Fruit fly (Drosophila melanogaster) whole organism, pupa: ENCODE results near the gene Hk.

Experiments used
- CG10348 ChIP-seq: fragments of 200-800 bp; sonication (Bioruptor generic); IDR thresholded peaks from 2 replicates; pipeline ENCODE4 v1.3.6; 2022; ENCODE audit warnings: missing biosample characterization, missing genetic modification characterization
- CG12605 ChIP-seq: fragments of 200-800 bp; sonication (Bioruptor generic); IDR thresholded peaks from 2 replicates; pipeline ENCODE4 v1.3.6; 2022; ENCODE audit warnings: missing biosample characterization, missing genetic modification characterization
- CG13204 ChIP-seq: fragments of 200-800 bp; sonication (Bioruptor generic); optimal IDR thresholded peaks from 2 replicates; lab custom pipeline; 2018; ENCODE audit warnings: missing biosample characterization, mild to moderate bottlenecking, missing genetic modification characterization, moderate library complexity
- CG14655 ChIP-seq: fragments of 200-800 bp; sonication (Bioruptor generic); optimal IDR thresholded peaks from 3 replicates; lab custom pipeline; 2017; ENCODE audit warnings: mild to moderate bottlenecking, missing biosample characterization, missing genetic modification reagents, missing genetic modification characterization
- CG15710 ChIP-seq: fragments of 200-800 bp; sonication (Bioruptor generic); optimal IDR thresholded peaks from 2 replicates; lab custom pipeline; 2018; ENCODE audit warnings: missing biosample characterization, mild to moderate bottlenecking, missing genetic modification characterization, moderate library complexity
- CG17806 ChIP-seq: fragments of 200-800 bp; sonication (Bioruptor generic); optimal IDR thresholded peaks from 2 replicates; lab custom pipeline; 2018; ENCODE audit warnings: missing biosample characterization, mild to moderate bottlenecking, missing genetic modification characterization, moderate library complexity
- CG32121 ChIP-seq: fragments of 200-800 bp; sonication (Bioruptor generic); IDR thresholded peaks from 2 replicates; pipeline ENCODE4 v1.3.6; 2022; ENCODE audit warnings: missing biosample characterization, missing genetic modification characterization
- CG34367 ChIP-seq: fragments of 200-800 bp; sonication (Bioruptor generic); optimal IDR thresholded peaks from 2 replicates; lab custom pipeline; 2018; ENCODE audit warnings: missing biosample characterization, mild to moderate bottlenecking, missing genetic modification characterization
- CG4496 ChIP-seq: fragments of 200-800 bp; sonication (Bioruptor generic); IDR thresholded peaks from 3 replicates; pipeline ENCODE4 v1.3.6; 2022; ENCODE audit warnings: missing biosample characterization, missing genetic modification characterization
- CG8159 ChIP-seq: fragments of 200-800 bp; sonication (Bioruptor generic); optimal IDR thresholded peaks from 3 replicates; lab custom pipeline; 2018; ENCODE audit warnings: missing biosample characterization, mild to moderate bottlenecking, missing genetic modification characterization, moderate library complexity
- CG8301 ChIP-seq: fragments of 200-800 bp; sonication (Bioruptor generic); optimal IDR thresholded peaks from 2 replicates; lab custom pipeline; 2018; ENCODE audit warnings: missing biosample characterization, mild to moderate bottlenecking, missing genetic modification characterization
- CG9948 ChIP-seq: fragments of 200-800 bp; sonication (Bioruptor generic); optimal IDR thresholded peaks from 2 replicates; lab custom pipeline; 2018; ENCODE audit warnings: missing biosample characterization, mild to moderate bottlenecking, missing genetic modification characterization, moderate library complexity
- D1 ChIP-seq: fragments of 200-800 bp; sonication (Bioruptor generic); optimal IDR thresholded peaks from 2 replicates; lab custom pipeline; 2018; ENCODE audit warnings: missing biosample characterization, mild to moderate bottlenecking, missing genetic modification characterization, moderate library complexity
- EcR ChIP-seq: fragments of 200-800 bp; sonication (Bioruptor generic); optimal IDR thresholded peaks from 3 replicates; lab custom pipeline; 2019; ENCODE audit warnings: missing biosample characterization, missing genetic modification characterization, mild to moderate bottlenecking, moderate library complexity, missing genetic modification reagents
- Ets98B ChIP-seq: fragments of 200-800 bp; sonication (Bioruptor generic); IDR thresholded peaks from 2 replicates; pipeline ENCODE4 v1.3.6; 2022; ENCODE audit warnings: missing biosample characterization, missing genetic modification characterization
- Pif1A ChIP-seq: fragments of 200-800 bp; sonication (Bioruptor generic); optimal IDR thresholded peaks from 3 replicates; lab custom pipeline; 2016; ENCODE audit warnings: missing biosample characterization, missing genetic modification characterization
- Pif1B ChIP-seq: fragments of 200-800 bp; sonication (Bioruptor generic); optimal IDR thresholded peaks from 3 replicates; lab custom pipeline; 2016; ENCODE audit warnings: missing biosample characterization, missing genetic modification characterization
- Snoo ChIP-seq: fragments of 200-800 bp; sonication (Bioruptor generic); optimal IDR thresholded peaks from 3 replicates; lab custom pipeline; 2017; ENCODE audit warnings: missing biosample characterization, mild to moderate bottlenecking, missing genetic modification characterization, inconsistent platforms
- fd96Ca ChIP-seq: fragments of 200-800 bp; sonication (Bioruptor generic); IDR thresholded peaks from 3 replicates; pipeline ENCODE4 v1.3.6; 2022; ENCODE audit warnings: missing biosample characterization, missing genetic modification characterization
- gl ChIP-seq: fragments of 200-800 bp; sonication (Bioruptor generic); optimal IDR thresholded peaks from 2 replicates; lab custom pipeline; 2018; ENCODE audit warnings: missing biosample characterization, mild to moderate bottlenecking, missing genetic modification characterization
- rn ChIP-seq: fragments of 200-800 bp; sonication (Bioruptor generic); IDR thresholded peaks from 2 replicates; pipeline ENCODE4 v1.3.6; 2022; ENCODE audit warnings: missing biosample characterization, missing genetic modification characterization

Gene Hk

DNA sequence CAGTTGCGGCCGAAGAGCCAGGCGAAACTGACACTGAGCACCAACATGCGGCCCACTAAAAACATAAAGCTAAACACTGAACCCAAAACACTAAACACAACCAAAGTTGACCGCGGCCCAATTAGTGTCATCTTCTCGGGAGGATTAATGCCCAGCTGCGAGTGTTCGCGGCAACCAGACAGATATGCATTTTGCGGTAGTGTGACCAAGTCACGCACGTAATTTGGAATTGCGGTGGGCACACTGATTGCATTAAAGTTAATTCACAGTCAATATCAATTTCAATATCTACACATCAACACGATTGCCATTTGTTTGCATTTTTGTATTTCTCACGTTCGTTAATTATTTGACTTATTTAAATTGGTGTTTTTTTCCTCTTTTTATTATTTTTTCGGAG is 7.1 kb downstream of the Hk start:
- TF ChIP-seq fd96Ca (GFP tag; lab: Robert Waterston, UW) (no peak), CG10348 (GFP tag; lab: Robert Waterston, UW) (no peak), CG8159 (tag; lab: Kevin White, UChicago) (no peak), D1 (tag; lab: Kevin White, UChicago) (no peak), Snoo (tag; lab: Kevin White, UChicago) (no peak)

DNA sequence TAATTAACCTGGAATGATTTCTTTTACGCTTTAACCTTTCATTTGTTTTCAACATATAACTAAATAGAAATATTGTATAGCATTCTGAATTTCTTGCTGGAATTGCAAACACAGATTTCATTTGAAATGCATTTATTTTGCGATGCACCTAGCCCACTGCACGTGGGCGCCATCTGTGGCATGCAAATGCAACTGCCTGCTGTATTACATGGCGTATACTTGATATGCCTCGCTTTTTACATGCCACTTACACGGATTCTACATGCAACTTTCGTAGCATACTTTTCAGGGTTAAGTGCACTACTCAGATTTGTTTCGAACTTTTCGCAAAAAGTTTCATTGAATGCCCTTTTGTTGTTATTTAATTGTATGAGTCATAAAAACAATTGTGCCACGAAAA is 10.5 kb downstream of the Hk start:
- TF ChIP-seq CG4496 (GFP tag; lab: Robert Waterston, UW), result peak; percentile 57; the same call in 2 of the 3 replicates
- TF ChIP-seq Snoo (tag; lab: Kevin White, UChicago), result no peak
- no peak for TF ChIP-seq CG10348 (GFP tag; lab: Robert Waterston, UW)

DNA sequence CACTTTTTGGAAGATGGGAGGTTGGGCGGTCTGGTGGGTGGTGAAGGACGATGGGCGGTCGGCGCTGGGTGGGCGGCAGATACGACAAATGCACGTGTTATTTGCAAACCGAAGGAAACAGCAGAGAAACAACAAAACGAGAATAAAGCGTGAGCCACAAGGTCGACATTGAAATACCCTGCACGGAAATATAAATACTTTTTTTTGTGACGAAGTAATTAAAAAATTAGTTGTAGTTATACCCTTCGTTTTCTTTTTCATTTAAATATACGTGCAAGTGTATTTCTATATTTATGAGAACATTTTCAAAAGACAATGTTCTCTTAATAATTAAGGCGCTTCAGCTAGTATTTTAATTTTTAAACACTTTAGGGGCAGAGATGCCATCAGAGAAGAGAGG is 12.6 kb downstream of the Hk start:
- TF ChIP-seq CG8159 (tag; lab: Kevin White, UChicago) (no peak), CG8301 (tag; lab: Kevin White, UChicago) (peak; percentile 1), CG32121 (peak; percentile 27), fd96Ca (GFP tag; lab: Robert Waterston, UW) (no peak), CG17806 (no peak)

DNA sequence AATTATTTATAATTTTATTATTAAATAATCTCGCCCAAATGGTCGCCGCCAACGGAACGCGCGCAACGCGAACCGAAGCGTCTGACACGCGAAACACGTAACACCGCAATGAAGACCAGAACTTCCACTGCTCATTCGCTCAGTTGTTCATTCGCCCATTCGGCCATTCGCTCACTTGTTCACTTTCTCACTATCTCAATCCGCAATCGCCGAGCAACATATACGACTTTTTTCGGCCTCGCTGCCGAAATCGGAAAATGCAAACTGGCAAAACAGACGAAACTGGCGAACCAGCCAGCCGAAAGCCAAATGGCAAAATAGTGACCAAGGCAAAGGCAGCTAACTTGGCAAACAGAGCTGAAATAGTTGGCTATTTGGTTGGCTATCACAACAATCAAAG is 13.3 kb downstream of the Hk start:
- TF ChIP-seq CG8159 (tag; lab: Kevin White, UChicago) (no peak), CG13204 (GFP tag; lab: Kevin White, UChicago) (no peak), CG9948 (tag; lab: Kevin White, UChicago) (no peak), CG17806 (no peak), gl (no peak), rn (GFP tag; lab: Robert Waterston, UW) (no peak), fd96Ca (GFP tag; lab: Robert Waterston, UW) (no peak), CG4496 (GFP tag; lab: Robert Waterston, UW) (no peak), CG32121 (no peak), CG10348 (GFP tag; lab: Robert Waterston, UW) (no peak), Pif1B (no peak)

DNA sequence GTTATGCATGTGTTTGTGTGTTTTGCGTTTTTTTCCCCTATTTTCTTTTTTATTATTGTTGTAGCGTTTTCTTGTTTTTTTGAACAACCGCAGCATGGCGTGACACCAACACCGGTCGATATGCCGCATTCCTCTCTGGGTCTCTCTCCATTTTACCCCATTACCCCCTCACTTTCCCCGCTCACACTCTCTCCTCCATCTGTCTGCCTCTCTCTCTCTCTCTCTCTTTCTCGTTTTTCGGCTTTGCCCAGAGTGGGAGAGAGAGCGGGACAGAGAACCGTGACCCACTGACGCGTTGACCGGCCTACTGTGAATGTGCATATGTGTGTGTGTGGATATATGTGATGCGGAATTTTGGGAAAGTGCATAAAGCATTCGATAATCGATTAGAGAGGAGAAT is 15.9 kb downstream of the Hk start:
- TF ChIP-seq Ets98B (GFP tag; lab: Robert Waterston, UW) (peak; percentile 30; the same call in 1 of the 2 replicates), CG12605 (GFP tag; lab: Robert Waterston, UW) (no peak), CG13204 (GFP tag; lab: Kevin White, UChicago) (no peak), rn (GFP tag; lab: Robert Waterston, UW) (no peak), fd96Ca (GFP tag; lab: Robert Waterston, UW) (peak; percentile 41; the same call in 1 of the 3 replicates), CG32121 (peak; percentile 40; the same call in 1 of the 2 replicates), EcR (GFP tag; lab: Kevin White, UChicago) (no peak), CG9948 (tag; lab: Kevin White, UChicago) (no peak), CG10348 (GFP tag; lab: Robert Waterston, UW) (no peak), CG4496 (GFP tag; lab: Robert Waterston, UW) (peak; percentile 33; the same call in 1 of the 3 replicates), CG8301 (tag; lab: Kevin White, UChicago) (no peak)
- TF ChIP-seq, all 21 proteins: peak for 4

DNA sequence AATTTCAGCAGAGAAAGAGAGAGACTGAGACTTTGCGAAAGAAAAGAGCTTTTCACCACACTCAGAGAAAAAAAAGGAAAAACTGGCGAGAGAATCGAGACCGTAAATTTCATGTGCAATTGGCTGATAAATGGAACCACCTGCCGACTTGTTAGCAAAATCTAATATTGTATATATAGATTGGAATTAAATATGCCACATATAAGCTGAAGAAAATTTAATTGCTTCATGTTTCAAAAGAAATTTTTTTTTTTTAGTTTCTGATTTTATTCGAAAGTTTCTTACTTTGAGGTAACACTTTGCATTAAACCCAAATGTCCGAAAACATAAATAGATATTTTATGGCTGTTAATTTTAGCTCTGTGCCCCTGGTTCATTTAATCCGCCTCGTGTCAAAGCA is 18.5 kb downstream of the Hk start:
- 0 out of 2 replicates have a peak, but pooled peaks have one; percentile 13 for TF ChIP-seq Ets98B (GFP tag; lab: Robert Waterston, UW)
- no peak for TF ChIP-seq rn (GFP tag; lab: Robert Waterston, UW)
- no peak for TF ChIP-seq CG8301 (tag; lab: Kevin White, UChicago)
- peak; percentile 16 for TF ChIP-seq CG14655 (GFP tag; lab: Kevin White, UChicago)
- TF ChIP-seq CG10348 (GFP tag; lab: Robert Waterston, UW), result no peak
- TF ChIP-seq CG34367, result no peak
- no peak for TF ChIP-seq CG13204 (GFP tag; lab: Kevin White, UChicago)
- TF ChIP-seq CG4496 (GFP tag; lab: Robert Waterston, UW), result 0 out of 3 replicates have a peak, but pooled peaks have one; percentile 29
- TF ChIP-seq CG15710 (tag; lab: Kevin White, UChicago), result no peak
- TF ChIP-seq EcR (GFP tag; lab: Kevin White, UChicago), result no peak
- TF ChIP-seq CG17806, result no peak
- TF ChIP-seq Snoo (tag; lab: Kevin White, UChicago), result no peak
- TF ChIP-seq gl, result no peak
- TF ChIP-seq Pif1A (GFP tag; lab: Kevin White, UChicago), result no peak
- TF ChIP-seq Pif1B, result no peak
- no peak for TF ChIP-seq CG8159 (tag; lab: Kevin White, UChicago)

DNA sequence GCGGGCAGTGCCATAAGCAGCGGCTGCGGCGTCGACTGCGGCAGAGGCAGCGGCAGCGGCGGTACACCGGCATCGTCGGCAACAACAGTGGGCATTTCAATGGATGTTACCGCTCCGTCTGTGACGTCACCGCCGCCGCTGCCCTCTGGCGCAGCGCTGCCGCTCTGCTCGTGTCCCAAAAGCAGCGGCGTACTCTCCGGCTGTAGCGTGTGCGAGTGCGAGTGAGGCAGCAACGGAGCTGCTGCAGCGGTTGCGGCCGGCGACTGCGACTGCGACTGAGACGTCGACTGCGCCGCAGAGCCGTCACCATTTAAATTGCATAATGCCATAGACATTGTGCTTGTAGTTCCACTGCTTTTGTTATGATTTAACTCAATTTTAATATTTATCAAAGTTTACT is 19.7 kb downstream of the Hk start:
- no peak for TF ChIP-seq CG34367
- TF ChIP-seq CG12605 (GFP tag; lab: Robert Waterston, UW), result no peak
- TF ChIP-seq Pif1A (GFP tag; lab: Kevin White, UChicago), result no peak
- no peak for TF ChIP-seq CG9948 (tag; lab: Kevin White, UChicago)
- no peak for TF ChIP-seq CG8159 (tag; lab: Kevin White, UChicago)
- TF ChIP-seq CG8301 (tag; lab: Kevin White, UChicago), result no peak
- TF ChIP-seq CG15710 (tag; lab: Kevin White, UChicago), result no peak
- TF ChIP-seq CG10348 (GFP tag; lab: Robert Waterston, UW), result no peak
- TF ChIP-seq EcR (GFP tag; lab: Kevin White, UChicago), result no peak
- TF ChIP-seq Ets98B (GFP tag; lab: Robert Waterston, UW), result no peak
- no peak for TF ChIP-seq D1 (tag; lab: Kevin White, UChicago)
- no peak for TF ChIP-seq CG4496 (GFP tag; lab: Robert Waterston, UW)
- TF ChIP-seq Pif1B, result no peak
- TF ChIP-seq rn (GFP tag; lab: Robert Waterston, UW), result no peak
- no peak for TF ChIP-seq gl
- no peak for TF ChIP-seq CG17806
